Worm (Caenorhabditis elegans): ENCODE measurements around the gene sre-30.

The sre-30 gene

DNA sequence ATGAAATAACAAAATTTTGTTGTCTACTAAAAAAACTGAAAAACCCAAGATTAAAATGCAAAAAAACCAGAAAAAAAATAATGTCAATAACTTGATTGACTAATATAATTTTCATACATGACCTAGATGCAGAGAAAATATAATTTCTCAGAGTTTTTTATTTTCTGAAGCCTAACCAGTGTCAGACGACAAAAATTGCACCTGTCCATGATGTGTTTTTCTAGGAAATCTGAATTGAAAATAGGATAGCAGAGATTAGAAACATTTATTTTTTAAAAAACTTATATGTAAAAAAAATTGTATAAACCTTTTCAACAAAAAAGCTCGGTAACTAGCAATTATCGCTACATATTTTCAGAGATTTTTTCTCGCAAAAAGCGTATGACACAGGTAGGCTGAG lies 11.7 kb upstream of the sre-30 start:
- TF ChIP-seq ztf-4 (tag; optimal IDR thresholded peaks at IDR 0.05) = no peak
- TF ChIP-seq sma-9 (GFP tag; optimal IDR thresholded peaks at IDR 0.05) = peak; percentile 10
- TF ChIP-seq sma-9 (tag; optimal IDR thresholded peaks at IDR 0.05) = no peak

DNA sequence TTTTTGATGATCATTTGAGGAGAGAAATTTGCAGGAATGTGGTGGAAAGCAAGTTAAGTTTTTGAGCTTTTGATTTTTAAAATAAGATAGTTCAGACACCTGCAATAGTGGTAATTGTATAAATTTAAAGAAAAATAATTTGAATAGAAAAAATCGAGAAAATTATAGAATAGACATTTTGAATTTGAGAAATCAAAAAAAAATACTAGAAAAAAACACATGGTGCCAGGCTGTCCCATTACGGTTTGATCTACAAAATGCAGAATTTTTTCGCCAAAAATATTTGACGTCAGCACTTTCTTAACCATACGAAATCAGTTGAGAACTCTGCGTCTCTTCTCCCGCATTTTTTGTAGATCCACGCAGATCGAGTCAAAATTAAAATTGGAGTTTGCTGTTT lies 11.2 kb upstream of the sre-30 start, which contains the start of gene sre-27:
Gene sre-27 (minus strand): TSS at position 101 of the 400 bp plus-strand sequence.
- TF ChIP-seq blmp-1 (tag; optimal IDR thresholded peaks at IDR 0.05; ENCODE audit: insufficient read depth) (no peak), skn-1 (tag; optimal IDR thresholded peaks at IDR 0.05) (no peak), ZK546.5 (tag; optimal IDR thresholded peaks at IDR 0.05) (no peak)

DNA sequence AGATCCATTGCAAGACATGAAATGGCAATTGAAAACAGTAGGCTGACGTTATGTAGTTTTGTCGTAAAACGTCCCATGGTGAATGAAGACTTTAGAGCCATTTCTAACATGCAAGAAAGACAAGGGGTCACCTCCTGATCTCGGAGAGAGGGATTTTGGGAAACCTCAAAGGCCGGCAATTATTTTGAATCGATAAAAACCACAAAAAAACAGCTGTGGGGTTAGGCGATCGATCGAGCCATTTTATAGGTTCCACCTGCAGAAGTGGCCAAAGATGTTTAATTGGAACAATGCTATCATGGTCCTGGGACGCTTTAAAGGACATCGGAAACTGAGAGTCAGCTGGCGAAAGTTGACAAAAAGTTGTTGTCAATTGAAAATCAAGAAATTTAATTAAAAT lies 8.5 kb upstream of the sre-30 start, which contains the start of gene Y57A10C.11:
Gene Y57A10C.11 (minus strand): TSS at position 101 of the 400 bp plus-strand sequence.
- no peak for TF ChIP-seq ztf-1 (GFP tag; conservative IDR thresholded peaks at IDR 0.05)
- TF ChIP-seq alr-1 (tag; optimal IDR thresholded peaks at IDR 0.05) = no peak
- no peak for TF ChIP-seq aly-2 (tag; optimal IDR thresholded peaks at IDR 0.05)
- TF ChIP-seq gmeb-1 (tag; optimal IDR thresholded peaks at IDR 0.05) = no peak
- TF ChIP-seq nhr-12 (tag; optimal IDR thresholded peaks at IDR 0.05) = no peak
- no peak for TF ChIP-seq ztf-4 (tag; optimal IDR thresholded peaks at IDR 0.05)

DNA sequence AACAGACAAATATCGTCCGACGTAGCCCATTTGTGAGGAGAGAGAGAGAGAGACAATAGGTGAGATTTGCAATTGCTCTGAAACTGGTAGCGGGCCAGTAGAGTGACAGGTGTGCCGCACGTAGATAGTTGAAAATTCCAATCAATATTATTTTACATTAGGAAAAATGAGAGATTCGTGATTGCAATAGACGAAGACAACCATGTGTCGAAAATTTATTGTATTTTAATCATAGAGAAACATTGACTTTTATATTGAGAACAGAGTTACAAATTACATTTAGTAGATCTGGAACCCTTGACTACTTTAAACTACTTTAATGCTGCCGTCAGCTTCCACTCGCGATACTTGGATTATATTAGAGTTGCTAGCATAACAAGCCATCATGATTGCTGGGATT lies 6.1 kb upstream of the sre-30 start, which contains the start of gene Y57A10C.1:
Gene Y57A10C.1 (minus strand): TSS at position 101 of the 400 bp plus-strand sequence.
- TF ChIP-seq unc-55 (GFP tag; optimal IDR thresholded peaks at IDR 0.05) (no peak), lin-39 (tag; optimal IDR thresholded peaks at IDR 0.05) (no peak), ZK546.5 (tag; optimal IDR thresholded peaks at IDR 0.05) (no peak), C34F6.9 (tag; optimal IDR thresholded peaks at IDR 0.05) (no peak), unc-39 (tag; optimal IDR thresholded peaks at IDR 0.05) (no peak)

DNA sequence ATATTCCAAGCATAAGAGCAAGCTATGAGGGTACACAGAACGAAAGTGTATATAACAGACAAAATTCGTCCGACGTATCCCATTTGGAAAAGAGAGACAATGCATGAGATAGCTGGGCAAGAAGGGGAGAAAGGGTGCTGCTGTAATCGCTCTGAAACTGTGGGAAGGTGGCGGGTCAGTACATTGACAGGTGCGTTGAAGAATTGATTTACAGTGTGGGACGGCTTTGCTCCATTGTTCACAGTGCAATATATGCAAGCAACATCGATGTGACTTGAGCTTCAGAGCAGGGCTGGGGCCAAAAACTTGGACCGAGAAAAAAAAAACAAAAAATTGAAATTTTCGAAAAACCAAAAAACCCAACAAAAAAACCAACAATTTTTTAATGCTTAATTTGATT lies 3.8 kb upstream of the sre-30 start, which contains the start of gene F57G9.3:
Gene F57G9.3 (minus strand): TSS at position 101 of the 400 bp plus-strand sequence.
- no peak for TF ChIP-seq F13H6.1 (tag; optimal IDR thresholded peaks at IDR 0.05)
- TF ChIP-seq nhr-25 (tag; optimal IDR thresholded peaks at IDR 0.05) = no peak
- no peak for TF ChIP-seq fos-1 (tag; optimal IDR thresholded peaks at IDR 0.05)
- no peak for TF ChIP-seq gmeb-1 (tag; optimal IDR thresholded peaks at IDR 0.05)

DNA sequence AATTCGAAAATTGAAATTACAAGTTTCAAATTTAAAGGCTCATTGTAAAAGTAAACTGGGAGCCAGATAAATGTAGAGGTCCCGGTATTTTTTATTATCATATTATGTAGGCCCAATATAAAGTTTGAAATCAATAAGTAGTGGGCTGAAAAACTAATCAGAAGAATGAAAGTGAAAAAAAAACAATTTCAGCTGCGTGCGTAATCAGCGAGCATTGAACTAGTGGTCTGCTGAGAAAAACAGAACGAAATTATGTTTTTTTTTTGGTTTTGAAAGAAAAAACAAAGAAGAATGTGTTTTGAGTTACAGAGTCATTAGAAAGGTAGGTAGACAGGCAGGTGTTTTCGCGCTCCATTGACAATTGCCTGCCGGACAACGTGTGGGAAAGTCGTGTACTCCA lies 2.4 kb upstream of the sre-30 start, which contains the start of gene sre-31:
Gene sre-31 (minus strand): TSS at position 101 of the 400 bp plus-strand sequence.
- no peak for TF ChIP-seq mdl-1 (tag; optimal IDR thresholded peaks at IDR 0.05)
- no peak for TF ChIP-seq lin-13 (GFP tag; optimal IDR thresholded peaks at IDR 0.05)
- TF ChIP-seq ztf-11 (tag; optimal IDR thresholded peaks at IDR 0.05) = no peak
- no peak for TF ChIP-seq alr-1 (tag; optimal IDR thresholded peaks at IDR 0.05)
- no peak for TF ChIP-seq peb-1 (tag; optimal IDR thresholded peaks at IDR 0.05)
- no peak for TF ChIP-seq nhr-77 (tag; optimal IDR thresholded peaks at IDR 0.05)
- no peak for TF ChIP-seq sma-9 (GFP tag; optimal IDR thresholded peaks at IDR 0.05)
- no peak for TF ChIP-seq sma-9 (tag; optimal IDR thresholded peaks at IDR 0.05)

DNA sequence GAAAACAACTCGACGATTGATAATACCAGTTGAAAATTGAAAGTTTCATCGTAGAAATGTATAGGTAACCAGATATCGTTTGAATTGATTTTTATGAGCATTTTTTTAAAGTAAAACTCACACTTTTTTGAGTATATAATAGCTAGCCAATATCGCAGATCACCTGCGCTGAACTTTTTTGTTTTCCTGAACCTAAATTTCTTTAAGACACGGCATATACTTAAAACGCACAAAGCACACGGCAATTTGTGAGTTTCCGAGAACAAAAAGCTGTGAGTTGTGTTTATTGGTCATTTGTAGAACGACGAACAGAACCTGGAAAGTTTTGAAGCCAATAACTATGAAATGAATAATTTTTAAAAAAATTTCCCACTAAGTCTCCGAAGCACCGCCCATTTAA lies 4.5 kb downstream of the sre-30 start, which contains the start of gene sre-29:
Gene sre-29 (minus strand): TSS at position 101 of the 400 bp plus-strand sequence.
- TF ChIP-seq mdl-1 (tag; optimal IDR thresholded peaks at IDR 0.05) (no peak), nhr-25 (tag; optimal IDR thresholded peaks at IDR 0.05) (no peak), Y55F3AM.14 (GFP tag; optimal IDR thresholded peaks at IDR 0.05) (no peak), nhr-12 (tag; optimal IDR thresholded peaks at IDR 0.05) (no peak), nhr-6 (tag; optimal IDR thresholded peaks at IDR 0.05) (no peak), unc-55 (GFP tag; optimal IDR thresholded peaks at IDR 0.05) (no peak), nhr-10 (tag; optimal IDR thresholded peaks at IDR 0.05) (no peak), ceh-82 (tag; optimal IDR thresholded peaks at IDR 0.05) (no peak), gmeb-1 (tag; optimal IDR thresholded peaks at IDR 0.05) (no peak), fos-1 (tag; optimal IDR thresholded peaks at IDR 0.05) (no peak), sma-9 (GFP tag; optimal IDR thresholded peaks at IDR 0.05) (no peak), sma-9 (tag; optimal IDR thresholded peaks at IDR 0.05) (no peak), mbf-1 (tag; optimal IDR thresholded peaks at IDR 0.05) (no peak), ztf-4 (tag; optimal IDR thresholded peaks at IDR 0.05) (no peak), dmd-4 (tag; optimal IDR thresholded peaks at IDR 0.05) (no peak), unc-62 (GFP tag; optimal IDR thresholded peaks at IDR 0.05) (no peak)
